Worm (Caenorhabditis elegans) whole organism, mixed stage, embryonic: ENCODE results near the gene kat-1.
A peak's percentile ranks its signal among the peaks of the same experiment; 100 is the strongest.

Experiments
- M03D4.4 ChIP-seq: sonication (generic microtip); optimal IDR thresholded peaks from 2 replicates; lab custom pipeline; 2017; ENCODE audit warnings: mild to moderate bottlenecking, missing genetic modification characterization, missing compliant biosample characterization
- bed-3 ChIP-seq: fragments of 200-800 bp; sonication (Bioruptor generic); optimal IDR thresholded peaks from 3 replicates; lab custom pipeline; 2018; ENCODE audit warnings: mild to moderate bottlenecking, missing genetic modification characterization, moderate library complexity, missing compliant biosample characterization
- blmp-1 ChIP-seq: fragments of 150-350 bp; optimal IDR thresholded peaks from 2 replicates; lab custom pipeline; 2014; ENCODE audit warnings: missing biosample characterization, missing genetic modification characterization
- ceh-39 ChIP-seq: fragments of 150-350 bp; optimal IDR thresholded peaks from 2 replicates; lab custom pipeline; 2014; ENCODE audit warnings: missing biosample characterization, missing genetic modification characterization
- ceh-83 ChIP-seq: fragments of 200-800 bp; sonication (Bioruptor generic); optimal IDR thresholded peaks from 2 replicates; lab custom pipeline; 2018; ENCODE audit warnings: mild to moderate bottlenecking, missing genetic modification characterization, missing compliant biosample characterization
- ces-1 ChIP-seq: fragments of 150-350 bp; optimal IDR thresholded peaks from 2 replicates; lab custom pipeline; 2014; ENCODE audit warnings: missing biosample characterization, missing genetic modification reagents, missing genetic modification characterization
- cnd-1 ChIP-seq: fragments of 200-800 bp; sonication (Bioruptor generic); optimal IDR thresholded peaks from 2 replicates; lab custom pipeline; 2018; ENCODE audit warnings: mild to moderate bottlenecking, missing genetic modification characterization, missing compliant biosample characterization
- drap-1 ChIP-seq: fragments of 200-800 bp; sonication (Bioruptor generic); optimal IDR thresholded peaks from 3 replicates; lab custom pipeline; 2018; ENCODE audit warnings: mild to moderate bottlenecking, missing genetic modification characterization, missing compliant biosample characterization
- elt-3 ChIP-seq: fragments of 150-350 bp; optimal IDR thresholded peaks from 2 replicates; lab custom pipeline; 2014; ENCODE audit warnings: missing biosample characterization, missing genetic modification characterization
- flh-1 ChIP-seq: fragments of 200-800 bp; sonication (Bioruptor generic); optimal IDR thresholded peaks from 2 replicates; lab custom pipeline; 2018; ENCODE audit warnings: mild to moderate bottlenecking, missing genetic modification characterization, moderate library complexity, missing compliant biosample characterization
- ham-2 ChIP-seq: fragments of 200-800 bp; sonication (Bioruptor generic); optimal IDR thresholded peaks from 2 replicates; lab custom pipeline; 2018; ENCODE audit warnings: mild to moderate bottlenecking, missing genetic modification characterization, missing compliant biosample characterization
- hlh-1 ChIP-seq: fragments of 150-350 bp; optimal IDR thresholded peaks from 2 replicates; lab custom pipeline; 2014; ENCODE audit warnings: missing biosample characterization, missing genetic modification reagents, missing genetic modification characterization
- lin-13 ChIP-seq: fragments of 150-350 bp; optimal IDR thresholded peaks from 2 replicates; lab custom pipeline; 2014; ENCODE audit warnings: missing biosample characterization, missing genetic modification characterization
- lin-32 ChIP-seq: fragments of 200-800 bp; sonication (Bioruptor generic); optimal IDR thresholded peaks from 2 replicates; lab custom pipeline; 2018; ENCODE audit warnings: mild to moderate bottlenecking, missing genetic modification characterization, missing compliant biosample characterization
- lsy-2 ChIP-seq: fragments of 150-350 bp; optimal IDR thresholded peaks from 2 replicates; lab custom pipeline; 2014; ENCODE audit warnings: missing biosample characterization, missing genetic modification characterization
- mab-5 ChIP-seq: fragments of 150-350 bp; optimal IDR thresholded peaks from 2 replicates; lab custom pipeline; 2014; ENCODE audit warnings: missing biosample characterization, missing genetic modification characterization
- mep-1 ChIP-seq: fragments of 150-350 bp; optimal IDR thresholded peaks from 2 replicates; lab custom pipeline; 2017; ENCODE audit warnings: missing biosample characterization, missing genetic modification reagents, missing genetic modification characterization, inconsistent platforms
- mls-2 ChIP-seq: sonication (generic microtip); optimal IDR thresholded peaks from 2 replicates; lab custom pipeline; 2016; ENCODE audit warnings: mild to moderate bottlenecking, missing genetic modification characterization, moderate library complexity, missing compliant biosample characterization
- nhr-12 ChIP-seq: fragments of 150-350 bp; optimal IDR thresholded peaks from 2 replicates; lab custom pipeline; 2014; ENCODE audit warnings: missing biosample characterization, missing genetic modification characterization
- nhr-237 ChIP-seq: fragments of 150-350 bp; optimal IDR thresholded peaks from 2 replicates; lab custom pipeline; 2014; ENCODE audit warnings: missing biosample characterization, missing genetic modification characterization
- nhr-76 ChIP-seq: sonication (generic microtip); optimal IDR thresholded peaks from 2 replicates; lab custom pipeline; 2017; ENCODE audit warnings: missing biosample characterization, missing genetic modification characterization
- pha-4 ChIP-seq: fragments of 150-350 bp; optimal IDR thresholded peaks from 2 replicates; lab custom pipeline; 2018; ENCODE audit warnings: missing biosample characterization, missing genetic modification reagents, missing genetic modification characterization
- sem-2 ChIP-seq: fragments of 200-800 bp; sonication (Bioruptor generic); optimal IDR thresholded peaks from 2 replicates; lab custom pipeline; 2018; ENCODE audit warnings: mild to moderate bottlenecking, missing genetic modification characterization, missing compliant biosample characterization
- snpc-4 ChIP-seq: fragments of 150-350 bp; optimal IDR thresholded peaks from 2 replicates; lab custom pipeline; 2014; ENCODE audit warnings: missing biosample characterization, missing genetic modification characterization
- sptf-1 ChIP-seq: sonication (generic microtip); optimal IDR thresholded peaks from 2 replicates; lab custom pipeline; 2017; ENCODE audit warnings: mild to moderate bottlenecking, missing genetic modification characterization, moderate library complexity, missing compliant biosample characterization
- tbx-8 ChIP-seq: fragments of 200-800 bp; sonication (Bioruptor generic); optimal IDR thresholded peaks from 2 replicates; lab custom pipeline; 2018; ENCODE audit warnings: mild to moderate bottlenecking, missing genetic modification characterization, moderate library complexity, missing compliant biosample characterization
- unc-120 ChIP-seq: sonication (generic microtip); optimal IDR thresholded peaks from 2 replicates; lab custom pipeline; 2017; ENCODE audit warnings: missing genetic modification characterization, missing compliant biosample characterization; ENCODE audit not compliant: poor library complexity, severe bottlenecking
- unc-39 ChIP-seq: fragments of 150-350 bp; optimal IDR thresholded peaks from 2 replicates; lab custom pipeline; 2014; ENCODE audit warnings: missing biosample characterization, missing genetic modification characterization
- zip-8 ChIP-seq: fragments of 150-350 bp; optimal IDR thresholded peaks from 2 replicates; lab custom pipeline; 2014; ENCODE audit warnings: missing biosample characterization, missing genetic modification characterization
- ztf-11 ChIP-seq: fragments of 150-350 bp; optimal IDR thresholded peaks from 2 replicates; lab custom pipeline; 2014; ENCODE audit warnings: missing biosample characterization, missing genetic modification characterization

kat-1 gene

DNA sequence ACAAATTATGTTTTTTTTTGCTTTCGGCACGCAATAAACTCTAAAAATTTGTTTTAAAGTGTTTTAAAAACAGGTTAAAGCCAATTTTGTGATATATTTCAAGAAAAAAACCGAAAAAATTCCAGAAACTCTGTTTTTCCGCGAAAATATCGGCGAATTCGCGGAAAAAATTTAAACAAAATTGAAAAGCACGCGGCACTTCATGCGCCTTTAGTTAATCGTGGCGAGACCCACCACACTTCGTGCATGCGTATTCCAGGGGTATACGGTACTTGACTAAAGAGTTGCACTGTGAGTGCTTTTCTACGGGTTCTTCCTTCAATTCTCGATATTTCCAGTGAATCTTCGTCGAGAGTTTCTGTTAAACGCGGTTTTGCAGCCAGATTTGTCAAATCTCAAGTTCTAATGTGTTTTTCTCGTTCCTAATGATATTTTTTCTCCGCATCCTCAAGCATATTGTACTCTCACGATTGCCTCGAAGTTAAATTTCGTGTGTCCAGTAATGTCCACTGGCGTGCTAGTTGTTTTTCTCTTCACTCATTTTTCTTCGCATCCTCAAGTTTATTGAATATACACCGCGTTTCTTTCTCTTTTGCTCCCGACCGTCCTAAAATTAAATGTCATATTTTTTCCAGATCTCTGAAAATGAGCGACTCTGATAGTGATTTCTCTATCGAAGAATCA, 35.8 kb upstream of the kat-1 start, which contains the start of gene cin-4:
Gene cin-4 (plus strand): TSS at position 634 of the 684 bp plus-strand sequence.
- TF ChIP-seq snpc-4 (tag; lab: Kevin White, UChicago), result no peak
- no peak for TF ChIP-seq ceh-83 (GFP tag; lab: Kevin White, UChicago)
- TF ChIP-seq flh-1 (GFP tag; lab: Kevin White, UChicago), result no peak

DNA sequence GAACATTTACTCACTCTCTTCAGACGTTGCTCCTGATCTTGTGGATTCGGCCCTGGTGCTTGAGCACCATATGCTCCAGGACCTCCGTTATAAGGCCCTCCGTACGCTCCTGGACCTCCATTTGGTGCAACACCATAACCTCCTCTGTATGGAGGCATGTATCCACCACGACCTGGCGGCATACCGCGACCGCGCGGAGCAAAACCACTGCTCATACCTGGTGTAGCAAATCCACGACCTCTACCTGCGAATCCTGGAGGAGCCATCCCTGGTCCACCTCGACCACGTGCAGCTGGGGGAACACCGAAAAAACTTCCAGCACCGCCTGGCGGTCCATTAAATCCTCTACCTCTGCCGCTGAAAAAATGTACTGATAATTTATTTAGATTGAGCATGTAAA, 24.1 kb upstream of the kat-1 start:
- TF ChIP-seq mls-2 (tag; lab: Kevin White, UChicago) (no peak), elt-3 (no peak), ceh-83 (GFP tag; lab: Kevin White, UChicago) (no peak), mab-5 (tag; lab: Kevin White, UChicago) (no peak), cnd-1 (tag; lab: Kevin White, UChicago) (no peak), lsy-2 (tag; lab: Kevin White, UChicago) (no peak), lin-13 (tag; lab: Kevin White, UChicago) (no peak), unc-120 (tag; lab: Kevin White, UChicago) (no peak), flh-1 (GFP tag; lab: Kevin White, UChicago) (no peak), ham-2 (GFP tag; lab: Kevin White, UChicago) (no peak), zip-8 (no peak), nhr-12 (tag; lab: Kevin White, UChicago) (no peak), ztf-11 (tag; lab: Kevin White, UChicago) (no peak), drap-1 (GFP tag; lab: Kevin White, UChicago) (no peak), ces-1 (no peak), unc-39 (tag; lab: Kevin White, UChicago) (no peak), sptf-1 (no peak), M03D4.4 (tag; lab: Kevin White, UChicago) (no peak), pha-4 (tag; lab: Kevin White, UChicago) (no peak), mep-1 (tag; lab: Kevin White, UChicago) (no peak)

DNA sequence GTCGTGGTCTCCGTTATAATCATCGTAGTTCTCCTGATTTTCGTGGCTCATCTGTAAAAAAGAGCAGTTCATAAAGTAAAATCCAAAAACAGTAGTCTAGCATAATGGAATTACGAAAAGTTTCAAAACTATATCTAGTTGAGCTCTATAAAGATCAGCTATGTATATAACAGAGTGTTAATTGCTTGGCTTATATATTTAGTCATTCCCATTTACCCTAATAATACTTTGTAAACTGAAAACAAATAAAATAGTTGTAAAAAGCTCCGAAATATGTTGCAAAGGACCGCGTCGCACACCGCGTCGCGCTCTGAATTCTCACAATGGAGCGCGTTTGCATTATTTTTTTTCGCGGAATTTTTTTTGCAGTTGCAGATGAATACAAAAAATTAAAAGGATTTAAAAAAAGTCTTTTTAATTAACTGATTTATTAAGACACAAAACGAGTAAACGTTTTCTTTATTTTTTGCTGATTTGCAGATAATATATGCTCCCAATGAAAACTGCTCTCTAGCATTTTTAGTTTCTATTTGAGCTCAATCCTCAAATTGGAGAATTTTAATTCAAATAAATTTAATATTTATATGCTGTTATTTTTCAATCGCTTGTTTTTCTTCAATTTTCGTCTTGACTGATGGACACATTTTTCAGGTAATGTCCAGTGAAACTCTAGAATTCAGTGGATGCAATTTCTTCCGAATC, 23.4 kb upstream of the kat-1 start, which contains the start of the genes tcer-1 and ZK1127.5:
Gene tcer-1 (minus strand): TSS at position 51 of the 702 bp plus-strand sequence.
Gene ZK1127.5 (plus strand): TSS at position 652 of the 702 bp plus-strand sequence.
- TF ChIP-seq mls-2 (tag; lab: Kevin White, UChicago) (no peak), pha-4 (tag; lab: Kevin White, UChicago) (peak; percentile 14), lsy-2 (tag; lab: Kevin White, UChicago) (peak; percentile 68), ceh-39 (peak; percentile 45), nhr-237 (peak; percentile 54), flh-1 (GFP tag; lab: Kevin White, UChicago) (no peak), lin-13 (tag; lab: Kevin White, UChicago) (peak; percentile 29), zip-8 (no peak), mep-1 (tag; lab: Kevin White, UChicago) (peak; percentile 75)

DNA sequence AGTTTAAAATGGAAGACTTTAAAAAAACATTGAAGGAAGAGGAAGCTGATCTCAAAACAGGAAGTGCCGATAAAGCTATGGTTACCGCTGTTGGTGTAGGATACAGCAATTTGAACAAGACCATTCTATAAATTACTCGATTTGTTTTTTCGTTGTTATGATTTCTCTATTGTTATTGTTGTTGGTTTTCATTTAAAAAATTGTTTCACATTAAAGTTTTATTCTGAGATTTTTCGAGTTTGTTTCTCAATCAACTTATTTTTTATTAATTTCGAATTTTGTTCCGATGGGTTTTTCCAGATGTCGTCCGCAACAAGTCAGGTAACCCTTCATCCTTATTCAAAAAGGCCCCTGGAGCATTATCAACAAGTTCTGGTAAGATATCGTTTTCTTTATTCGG, 21.8 kb upstream of the kat-1 start, which contains the start of gene ZK1127.12:
Gene ZK1127.12 (plus strand): TSS at position 301 of the 400 bp plus-strand sequence.
- TF ChIP-seq M03D4.4 (tag; lab: Kevin White, UChicago) (no peak), flh-1 (GFP tag; lab: Kevin White, UChicago) (no peak), nhr-237 (no peak), tbx-8 (GFP tag; lab: Kevin White, UChicago) (no peak), unc-39 (tag; lab: Kevin White, UChicago) (no peak), ztf-11 (tag; lab: Kevin White, UChicago) (no peak), mep-1 (tag; lab: Kevin White, UChicago) (no peak), snpc-4 (tag; lab: Kevin White, UChicago) (no peak), nhr-76 (tag; lab: Kevin White, UChicago) (no peak), bed-3 (GFP tag; lab: Kevin White, UChicago) (no peak), sptf-1 (no peak), nhr-12 (tag; lab: Kevin White, UChicago) (no peak), hlh-1 (tag; lab: Kevin White, UChicago) (no peak), lsy-2 (tag; lab: Kevin White, UChicago) (no peak), lin-32 (no peak), blmp-1 (no peak), cnd-1 (tag; lab: Kevin White, UChicago) (no peak), drap-1 (GFP tag; lab: Kevin White, UChicago) (no peak), sem-2 (GFP tag; lab: Kevin White, UChicago) (no peak)
